Fruit fly (Drosophila melanogaster) whole organism, embryonic: ENCODE measurements around the gene alphaCOP.

ENCODE experiments used
- CG10462 ChIP-seq: fragments of 200-800 bp; sonication (Bioruptor generic); optimal IDR thresholded peaks from 2 replicates; lab custom pipeline; 2016; ENCODE audit warnings: missing biosample characterization, missing genetic modification characterization
- CG11085 ChIP-seq: fragments of 200-800 bp; sonication (Bioruptor generic); IDR thresholded peaks from 2 replicates; pipeline ENCODE4 v1.3.6; 2022; ENCODE audit warnings: missing biosample characterization, missing genetic modification characterization
- CG12236 ChIP-seq: fragments of 200-800 bp; sonication (Bioruptor generic); optimal IDR thresholded peaks from 2 replicates; lab custom pipeline; 2016; ENCODE audit warnings: missing biosample characterization, missing genetic modification characterization
- CG12769 ChIP-seq: fragments of 200-800 bp; sonication (Bioruptor generic); optimal IDR thresholded peaks from 2 replicates; lab custom pipeline; 2019; ENCODE audit warnings: missing biosample characterization, mild to moderate bottlenecking, missing genetic modification characterization, moderate library complexity
- CG1603 ChIP-seq: fragments of 200-800 bp; sonication (Bioruptor generic); optimal IDR thresholded peaks from 2 replicates; lab custom pipeline; 2019; ENCODE audit warnings: missing biosample characterization, mild to moderate bottlenecking, missing genetic modification characterization, moderate library complexity
- CG1647 ChIP-seq: fragments of 200-800 bp; sonication (Bioruptor generic); optimal IDR thresholded peaks from 3 replicates; lab custom pipeline; 2016; ENCODE audit warnings: missing biosample characterization, missing genetic modification characterization
- CG17568 ChIP-seq: fragments of 200-800 bp; sonication (Bioruptor generic); optimal IDR thresholded peaks from 2 replicates; lab custom pipeline; 2018; ENCODE audit warnings: missing biosample characterization, mild to moderate bottlenecking, missing genetic modification characterization, moderate library complexity
- CG18599 ChIP-seq: fragments of 200-800 bp; sonication (Bioruptor generic); optimal IDR thresholded peaks from 3 replicates; lab custom pipeline; 2017; ENCODE audit warnings: missing biosample characterization, missing genetic modification characterization, mild to moderate bottlenecking, moderate library complexity, missing genetic modification reagents
- CG2199 ChIP-seq: fragments of 200-800 bp; sonication (Bioruptor generic); IDR thresholded peaks from 3 replicates; pipeline ENCODE4 v1.3.6; 2022; ENCODE audit warnings: missing biosample characterization, missing genetic modification characterization
- CG2889 ChIP-seq: fragments of 200-800 bp; sonication (Bioruptor generic); IDR thresholded peaks from 3 replicates; pipeline ENCODE4 v1.3.6; 2022; ENCODE audit warnings: missing biosample characterization, missing genetic modification characterization
- CG32532 ChIP-seq: fragments of 200-800 bp; sonication (Bioruptor generic); IDR thresholded peaks from 2 replicates; pipeline ENCODE4 v1.3.6; 2022; ENCODE audit warnings: missing biosample characterization, missing genetic modification characterization
- CG3838 ChIP-seq: fragments of 200-800 bp; sonication (Bioruptor generic); optimal IDR thresholded peaks from 3 replicates; lab custom pipeline; 2016; ENCODE audit warnings: missing biosample characterization, missing genetic modification characterization
- CG8089 ChIP-seq: fragments of 200-800 bp; sonication (Bioruptor generic); optimal IDR thresholded peaks from 3 replicates; lab custom pipeline; 2016; ENCODE audit warnings: missing biosample characterization, missing genetic modification characterization
- D ChIP-seq, 2 experiments: fragments of 200-800 bp in 1 of 2; fragments of >200 bp in 1 of 2; sonication (Bioruptor generic) in 1 of 2; optimal IDR thresholded peaks; 2 replicates in 1 of 2; 3 replicates in 1 of 2; lab custom pipeline; 2017; ENCODE audit warnings: mild to moderate bottlenecking in 1 of 2, missing biosample characterization in 1 of 2, missing genetic modification characterization in 1 of 2, missing genetic modification reagents in 1 of 2
- Dek ChIP-seq: fragments of 200-800 bp; sonication (Bioruptor generic); optimal IDR thresholded peaks from 3 replicates; lab custom pipeline; 2019; ENCODE audit warnings: missing biosample characterization, mild to moderate bottlenecking, missing genetic modification characterization, moderate library complexity
- Dp ChIP-seq: fragments of 200-800 bp; sonication (Bioruptor generic); optimal IDR thresholded peaks from 2 replicates; lab custom pipeline; 2018; ENCODE audit warnings: missing biosample characterization, mild to moderate bottlenecking, missing genetic modification characterization, moderate library complexity
- Drgx ChIP-seq: fragments of 200-800 bp; sonication (Bioruptor generic); IDR thresholded peaks from 2 replicates; pipeline ENCODE4 v1.3.6; 2022; ENCODE audit warnings: missing biosample characterization, missing genetic modification characterization
- HLH4C ChIP-seq: fragments of 200-800 bp; sonication (Bioruptor generic); IDR thresholded peaks from 3 replicates; pipeline ENCODE4 v1.3.6; 2022; ENCODE audit warnings: missing biosample characterization, missing genetic modification characterization; ENCODE audit not compliant: partially characterized antibody
- HLH54F ChIP-seq: fragments of 200-800 bp; sonication (Bioruptor generic); optimal IDR thresholded peaks from 3 replicates; lab custom pipeline; 2016; ENCODE audit warnings: missing biosample characterization, missing genetic modification characterization
- HLHmδ ChIP-seq: fragments of 200-800 bp; sonication (Bioruptor generic); optimal IDR thresholded peaks from 2 replicates; lab custom pipeline; 2018; ENCODE audit warnings: missing biosample characterization, mild to moderate bottlenecking, missing genetic modification characterization, moderate library complexity
- Hmx ChIP-seq: fragments of 200-800 bp; sonication (Bioruptor generic); optimal IDR thresholded peaks from 2 replicates; lab custom pipeline; 2016; ENCODE audit warnings: missing biosample characterization, missing genetic modification characterization
- MESR4 ChIP-seq: fragments of 200-800 bp; sonication (Bioruptor generic); optimal IDR thresholded peaks from 2 replicates; lab custom pipeline; 2018; ENCODE audit warnings: missing biosample characterization, mild to moderate bottlenecking, missing genetic modification characterization, moderate library complexity
- Sry-β ChIP-seq: fragments of 200-800 bp; sonication (Bioruptor generic); optimal IDR thresholded peaks from 2 replicates; lab custom pipeline; 2018; ENCODE audit warnings: missing biosample characterization, mild to moderate bottlenecking, missing genetic modification characterization, moderate library complexity
- Stat92E ChIP-seq, 3 experiments: fragments of >200 bp in 2 of 3; fragments of 200-800 bp in 1 of 3; sonication (Bioruptor generic) in 1 of 3; optimal IDR thresholded peaks; 2 replicates each; lab custom pipeline; 2017 to 2019; ENCODE audit warnings: missing biosample characterization in 3 of 3, missing genetic modification characterization in 3 of 3, mild to moderate bottlenecking in 1 of 3, moderate library complexity in 1 of 3
- abd-A ChIP-seq: fragments of 200-800 bp; sonication (Bioruptor generic); optimal IDR thresholded peaks from 3 replicates; lab custom pipeline; 2019; ENCODE audit warnings: missing biosample characterization, mild to moderate bottlenecking, missing genetic modification characterization, moderate library complexity
- bigmax ChIP-seq: fragments of 200-800 bp; sonication (Bioruptor generic); optimal IDR thresholded peaks from 2 replicates; lab custom pipeline; 2018; ENCODE audit warnings: missing biosample characterization, mild to moderate bottlenecking, missing genetic modification characterization
- bsh ChIP-seq, 2 experiments: fragments of 200-800 bp; sonication (Bioruptor generic); optimal IDR thresholded peaks; 2 replicates each; lab custom pipeline; 2017 to 2018; ENCODE audit warnings: mild to moderate bottlenecking in 2 of 2, missing biosample characterization in 2 of 2, missing genetic modification characterization in 2 of 2, moderate library complexity in 1 of 2
- caup ChIP-seq: fragments of 200-800 bp; sonication (Bioruptor generic); optimal IDR thresholded peaks from 3 replicates; lab custom pipeline; 2017; ENCODE audit warnings: missing biosample characterization, mild to moderate bottlenecking, missing genetic modification characterization, moderate library complexity; ENCODE audit not compliant: severe bottlenecking
- croc ChIP-seq: fragments of 200-800 bp; sonication (Bioruptor generic); conservative IDR thresholded peaks from 3 replicates; pipeline ENCODE4 v1.3.6; 2022; ENCODE audit warnings: missing biosample characterization, missing genetic modification characterization
- cwo ChIP-seq: fragments of 200-800 bp; sonication (Bioruptor generic); optimal IDR thresholded peaks from 3 replicates; lab custom pipeline; 2017; ENCODE audit warnings: missing biosample characterization, missing genetic modification characterization, mild to moderate bottlenecking, moderate library complexity, missing genetic modification reagents
- grn ChIP-seq: fragments of 200-800 bp; sonication (Bioruptor generic); optimal IDR thresholded peaks from 3 replicates; lab custom pipeline; 2017; ENCODE audit warnings: missing biosample characterization, missing genetic modification characterization
- ham ChIP-seq: fragments of 200-800 bp; sonication (Bioruptor generic); IDR thresholded peaks from 2 replicates; pipeline ENCODE4 v1.3.6; 2022; ENCODE audit warnings: missing biosample characterization, missing genetic modification characterization
- kni ChIP-seq: fragments of 200-800 bp; sonication (Bioruptor generic); optimal IDR thresholded peaks from 3 replicates; lab custom pipeline; 2017; ENCODE audit warnings: mild to moderate bottlenecking, missing biosample characterization, missing genetic modification reagents, missing genetic modification characterization
- lmd ChIP-seq: fragments of 200-800 bp; sonication (Bioruptor generic); IDR thresholded peaks from 2 replicates; pipeline ENCODE4 v1.3.6; 2022; ENCODE audit warnings: missing biosample characterization, missing genetic modification characterization
- lola ChIP-seq, 3 experiments: fragments of >200 bp in 2 of 3; fragments of 200-800 bp in 1 of 3; sonication (Bioruptor generic) in 1 of 3; optimal IDR thresholded peaks; 2 replicates each; lab custom pipeline; 2017 to 2019; ENCODE audit warnings: missing biosample characterization in 3 of 3, missing genetic modification characterization in 3 of 3, mild to moderate bottlenecking in 1 of 3, moderate library complexity in 1 of 3
- nau ChIP-seq: fragments of 200-800 bp; sonication (Bioruptor generic); optimal IDR thresholded peaks from 3 replicates; lab custom pipeline; 2017; ENCODE audit warnings: missing biosample characterization, mild to moderate bottlenecking, missing genetic modification characterization, missing genetic modification reagents
- nom ChIP-seq: fragments of 200-800 bp; sonication (Bioruptor generic); optimal IDR thresholded peaks from 2 replicates; lab custom pipeline; 2017; ENCODE audit warnings: missing biosample characterization, missing genetic modification characterization, mild to moderate bottlenecking, moderate library complexity, missing genetic modification reagents
- onecut ChIP-seq: fragments of 200-800 bp; sonication (Bioruptor generic); IDR thresholded peaks from 2 replicates; pipeline ENCODE4 v1.3.6; 2022; ENCODE audit warnings: missing biosample characterization, missing genetic modification characterization
- sd ChIP-seq: fragments of 200-800 bp; sonication (Bioruptor generic); optimal IDR thresholded peaks from 3 replicates; lab custom pipeline; 2018; ENCODE audit warnings: missing biosample characterization, mild to moderate bottlenecking, missing genetic modification characterization, moderate library complexity
- sob ChIP-seq: fragments of 200-800 bp; sonication (Bioruptor generic); IDR thresholded peaks from 2 replicates; pipeline ENCODE4 v1.3.6; 2022; ENCODE audit warnings: missing biosample characterization, missing genetic modification characterization
- trem ChIP-seq: fragments of 200-800 bp; optimal IDR thresholded peaks from 3 replicates; lab custom pipeline; 2019; ENCODE audit warnings: missing biosample characterization, mild to moderate bottlenecking, missing genetic modification characterization, moderate library complexity
- usp ChIP-seq: fragments of >200 bp; optimal IDR thresholded peaks from 2 replicates; lab custom pipeline; 2017; ENCODE audit warnings: missing biosample characterization, missing genetic modification characterization
- vvl ChIP-seq: fragments of 200-800 bp; sonication (Bioruptor generic); IDR thresholded peaks from 2 replicates; pipeline ENCODE4 v1.3.6; 2022; ENCODE audit warnings: missing biosample characterization, missing genetic modification characterization
- zen ChIP-seq: fragments of 200-800 bp; sonication (Bioruptor generic); optimal IDR thresholded peaks from 3 replicates; lab custom pipeline; 2018; ENCODE audit warnings: missing biosample characterization, mild to moderate bottlenecking, missing genetic modification characterization, moderate library complexity
- zen2 ChIP-seq: fragments of 200-800 bp; sonication (Bioruptor generic); IDR thresholded peaks from 3 replicates; pipeline ENCODE4 v1.3.6; 2022; ENCODE audit warnings: missing biosample characterization, missing genetic modification characterization; ENCODE audit not compliant: partially characterized antibody

alphaCOP gene

dm6 chr3L:1683091-1683490 lies 38.1 kb upstream of the alphaCOP start (continued):
- no peak for TF ChIP-seq CG3838 (GFP tag; lab: Kevin White, UChicago)
- TF ChIP-seq CG11085 (GFP tag; lab: Robert Waterston, UW) = no peak
- no peak for TF ChIP-seq HLH54F
- TF ChIP-seq sob (GFP tag; lab: Robert Waterston, UW) = peak; percentile 24; the same call in 1 of the 2 replicates
- TF ChIP-seq Drgx = peak; percentile 52
- no peak for TF ChIP-seq CG2199
- peak; percentile 11 for TF ChIP-seq CG18599 (GFP tag; lab: Kevin White, UChicago)
- no peak for TF ChIP-seq CG1603 (tag; lab: Kevin White, UChicago)

dm6 chr3L:1679394-1679793 lies 34.4 kb upstream of the alphaCOP start:
- peak; percentile 32 for TF ChIP-seq cwo (GFP tag; lab: Kevin White, UChicago)
- TF ChIP-seq CG11085 (GFP tag; lab: Robert Waterston, UW) = no peak
- TF ChIP-seq bsh (GFP tag; optimal IDR thresholded peaks at IDR 0.05; lab: Kevin White, UChicago) = peak in 1 of 2 experiments; percentile 14
- no peak for TF ChIP-seq CG2889
- TF ChIP-seq bigmax (GFP tag; lab: Kevin White, UChicago) = no peak
- TF ChIP-seq lola (GFP tag; optimal IDR thresholded peaks at IDR 0.05; lab: Kevin White, UChicago) = no peak
- no peak for TF ChIP-seq zen
- no peak for TF ChIP-seq Dek (tag; lab: Kevin White, UChicago)
- no peak for TF ChIP-seq lmd (GFP tag; lab: Robert Waterston, UW)
- TF ChIP-seq CG32532 = no peak
- TF ChIP-seq nau (GFP tag; lab: Kevin White, UChicago) = no peak
- TF ChIP-seq MESR4 (GFP tag; lab: Kevin White, UChicago) = no peak

dm6 chr3L:1676222-1676621 lies 31.2 kb upstream of the alphaCOP start:
- peak; percentile 67 for TF ChIP-seq kni
- peak; percentile 46 for TF ChIP-seq grn
- peak; percentile 50 for TF ChIP-seq sd (tag; lab: Kevin White, UChicago)
- TF ChIP-seq CG10462 (GFP tag; lab: Kevin White, UChicago) = no peak
- peak; percentile 10 for TF ChIP-seq CG12769 (tag; lab: Kevin White, UChicago)
- TF ChIP-seq CG8089 (GFP tag; lab: Kevin White, UChicago) = no peak
- TF ChIP-seq Stat92E (GFP tag; optimal IDR thresholded peaks at IDR 0.05; lab: Kevin White, UChicago) = peak in 1 of 3 experiments; percentile 36
- peak; percentile 79 for TF ChIP-seq abd-A (tag; lab: Kevin White, UChicago)

dm6 chr3L:1675242-1675641 lies 30.2 kb upstream of the alphaCOP start:
- TF ChIP-seq Sry-β (GFP tag; lab: Kevin White, UChicago) = no peak
- TF ChIP-seq trem (tag; lab: Kevin White, UChicago) = no peak
- TF ChIP-seq grn = peak; percentile 74
- no peak for TF ChIP-seq croc (GFP tag; lab: Robert Waterston, UW)
- TF ChIP-seq nom = no peak
- no peak for TF ChIP-seq Dp (GFP tag; lab: Kevin White, UChicago)
- no peak for TF ChIP-seq CG12236 (GFP tag; lab: Kevin White, UChicago)
- peak; percentile 67 for TF ChIP-seq onecut
- TF ChIP-seq abd-A (tag; lab: Kevin White, UChicago) = peak; percentile 78
- no peak for TF ChIP-seq HLH4C (GFP tag; lab: Robert Waterston, UW)
- TF ChIP-seq D (optimal IDR thresholded peaks at IDR 0.05; lab: Kevin White, UChicago) = no peak
- TF ChIP-seq D (GFP tag; optimal IDR thresholded peaks at IDR 0.05; lab: Kevin White, UChicago) = no peak
- no peak for TF ChIP-seq CG1647 (GFP tag; lab: Kevin White, UChicago)
- TF ChIP-seq zen2 (GFP tag; lab: Robert Waterston, UW) = no peak
- no peak for TF ChIP-seq CG17568
- TF ChIP-seq usp (GFP tag; lab: Kevin White, UChicago) = no peak
- TF ChIP-seq caup (GFP tag; lab: Kevin White, UChicago) = no peak
- TF ChIP-seq HLHmδ (GFP tag; lab: Kevin White, UChicago) = no peak
- no peak for TF ChIP-seq ham (GFP tag; lab: Robert Waterston, UW)
- peak; percentile 76 for TF ChIP-seq vvl (GFP tag; lab: Robert Waterston, UW)
- no peak for TF ChIP-seq Hmx (GFP tag; lab: Kevin White, UChicago)
- peak; percentile 65 for TF ChIP-seq sd (tag; lab: Kevin White, UChicago)
